Worm (Caenorhabditis elegans): ENCODE data around the gene C16A11.10.

The C16A11.10 gene

ce11 chrII:4237701-4238214 lies 6.6 kb downstream of the C16A11.10 start, which contains the start of the genes fbxc-44 and C16A11.2:
TSS of gene fbxc-44 (minus strand) at chrII:4237751.
TSS of gene C16A11.2 (plus strand) at chrII:4238203.
- TF ChIP-seq ztf-4 (tag; optimal IDR thresholded peaks at IDR 0.05) (no peak), jun-1 (tag; optimal IDR thresholded peaks at IDR 0.05) (no peak), fkh-2 (tag; optimal IDR thresholded peaks at IDR 0.05) (no peak), unc-62 (GFP tag; optimal IDR thresholded peaks at IDR 0.05) (no peak), fos-1 (tag; optimal IDR thresholded peaks at IDR 0.05) (no peak), ceh-28 (tag; optimal IDR thresholded peaks at IDR 0.05) (peak; percentile 32), egl-27 (tag; optimal IDR thresholded peaks at IDR 0.05) (no peak), pqm-1 (tag; optimal IDR thresholded peaks at IDR 0.05) (no peak), nhr-11 (tag; optimal IDR thresholded peaks at IDR 0.05) (no peak), nhr-12 (tag; optimal IDR thresholded peaks at IDR 0.05) (no peak), elt-1 (tag; optimal IDR thresholded peaks at IDR 0.05) (no peak), ama-1 (optimal IDR thresholded peaks at IDR 0.05) (no peak), nhr-67 (tag; optimal IDR thresholded peaks at IDR 0.05) (no peak), snpc-4 (tag; optimal IDR thresholded peaks at IDR 0.05) (peak; percentile 27), elt-2 (tag; optimal IDR thresholded peaks at IDR 0.05) (no peak), nhr-76 (tag; optimal IDR thresholded peaks at IDR 0.05) (no peak), R02D3.7 (tag; optimal IDR thresholded peaks at IDR 0.05) (peak; percentile 1), tbx-2 (tag; optimal IDR thresholded peaks at IDR 0.05) (no peak), nhr-23 (tag; optimal IDR thresholded peaks at IDR 0.05) (peak; percentile 58), sea-2 (GFP tag; optimal IDR thresholded peaks at IDR 0.05) (no peak), lin-39 (tag; optimal IDR thresholded peaks at IDR 0.05) (peak; percentile 14), nhr-28 (tag; optimal IDR thresholded peaks at IDR 0.05) (no peak), ztf-11 (tag; optimal IDR thresholded peaks at IDR 0.05) (no peak), mml-1 (tag; optimal IDR thresholded peaks at IDR 0.05) (no peak), daf-12 (tag; optimal IDR thresholded peaks at IDR 0.05) (no peak), unc-39 (tag; optimal IDR thresholded peaks at IDR 0.05) (no peak), nhr-25 (tag; optimal IDR thresholded peaks at IDR 0.05) (no peak), nhr-77 (tag; optimal IDR thresholded peaks at IDR 0.05) (no peak), lsy-12 (tag; optimal IDR thresholded peaks at IDR 0.05) (no peak), mdl-1 (tag; optimal IDR thresholded peaks at IDR 0.05) (no peak), aly-2 (tag; optimal IDR thresholded peaks at IDR 0.05) (no peak), pha-4 (tag; optimal IDR thresholded peaks at IDR 0.05) (peak; percentile 29), nfya-1 (tag; optimal IDR thresholded peaks at IDR 0.05; ENCODE audit: insufficient read depth) (peak; percentile 51), nhr-237 (tag; optimal IDR thresholded peaks at IDR 0.05) (no peak), ceh-82 (tag; optimal IDR thresholded peaks at IDR 0.05) (no peak), eor-1 (tag; optimal IDR thresholded peaks at IDR 0.05) (no peak), ceh-9 (tag; optimal IDR thresholded peaks at IDR 0.05) (no peak), skn-1 (tag; optimal IDR thresholded peaks at IDR 0.05) (no peak), hmg-11 (tag; optimal IDR thresholded peaks at IDR 0.05) (peak; percentile 63)

- TF ChIP-seq ceh-9 (tag; optimal IDR thresholded peaks at IDR 0.05) (no peak), nfya-1 (tag; optimal IDR thresholded peaks at IDR 0.05; ENCODE audit: insufficient read depth) (peak; percentile 92)
These were observed 7.8 kb downstream of the C16A11.10 start for ce11 chrII:4238963-4239362.

DNA sequence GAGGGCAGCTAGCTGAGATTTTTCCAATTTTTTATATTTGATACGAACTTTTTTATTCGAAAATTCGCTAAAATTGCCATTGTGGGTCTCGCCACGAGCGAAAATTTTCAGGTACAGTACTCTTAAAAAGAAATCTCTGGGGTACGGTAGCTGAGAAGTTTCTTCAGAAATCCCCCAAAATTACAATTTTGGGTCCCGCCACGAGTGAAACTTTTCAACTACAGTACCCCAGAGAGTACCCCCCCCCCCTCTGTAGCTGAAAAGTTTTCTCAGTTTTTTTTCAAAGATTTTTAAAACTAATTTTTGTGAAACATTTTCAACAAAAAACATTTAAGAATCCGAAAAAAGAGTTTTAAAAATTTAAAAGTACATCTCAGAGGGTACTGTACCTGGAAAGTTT lies 13.8 kb downstream of the C16A11.10 start:
- no peak for TF ChIP-seq skn-1 (tag; optimal IDR thresholded peaks at IDR 0.05)
- TF ChIP-seq nhr-76 (tag; optimal IDR thresholded peaks at IDR 0.05), result no peak
- no peak for TF ChIP-seq fkh-10 (GFP tag; optimal IDR thresholded peaks at IDR 0.05)
- no peak for TF ChIP-seq eor-1 (tag; optimal IDR thresholded peaks at IDR 0.05)
- no peak for TF ChIP-seq unc-62 (GFP tag; optimal IDR thresholded peaks at IDR 0.05)
- no peak for TF ChIP-seq ztf-11 (tag; optimal IDR thresholded peaks at IDR 0.05)
- TF ChIP-seq tbx-2 (tag; optimal IDR thresholded peaks at IDR 0.05), result no peak
- TF ChIP-seq pqm-1 (tag; optimal IDR thresholded peaks at IDR 0.05), result no peak
- no peak for TF ChIP-seq nhr-25 (tag; optimal IDR thresholded peaks at IDR 0.05)
- no peak for TF ChIP-seq elt-3 (tag; optimal IDR thresholded peaks at IDR 0.05)
- TF ChIP-seq aly-2 (tag; optimal IDR thresholded peaks at IDR 0.05), result no peak
- no peak for TF ChIP-seq elt-2 (tag; optimal IDR thresholded peaks at IDR 0.05)
- TF ChIP-seq fos-1 (tag; optimal IDR thresholded peaks at IDR 0.05), result no peak
- no peak for TF ChIP-seq nhr-43 (tag; optimal IDR thresholded peaks at IDR 0.05; ENCODE audit: poor library complexity, severe bottlenecking)
- TF ChIP-seq nhr-77 (tag; optimal IDR thresholded peaks at IDR 0.05), result no peak
- TF ChIP-seq nhr-11 (tag; optimal IDR thresholded peaks at IDR 0.05), result no peak
